In genomic region chr3L:13213360-13213759, dm6 we compare ENCODE assay signal across 4 fruit fly cellular contexts.
TF ChIP-seq lines count a peak whose summit lies in the region.

No protein-coding gene starts in this region.

- TF ChIP-seq CTCF in whole organism, embryonic (GFP tag; optimal IDR thresholded peaks at IDR 0.05; lab: Kevin White, UChicago): peak; percentile 13

TF ChIP-seq in whole organism, embryonic, 481 proteins besides CTCF, POLR2A, EP300 and RAD21 (continues in another document):
- TF ChIP-seq CG2889 (GFP tag; IDR thresholded peaks at IDR 0.05; lab: Robert Waterston, UW) (no peak), CG6791 (GFP tag; IDR thresholded peaks at IDR 0.05; lab: Robert Waterston, UW; ENCODE audit: partially characterized antibody) (no peak), cg (GFP tag; optimal IDR thresholded peaks at IDR 0.05; lab: Kevin White, UChicago) (no peak), CG17328 (GFP tag; IDR thresholded peaks at IDR 0.05; lab: Robert Waterston, UW) (peak; percentile 73), ase (GFP tag; IDR thresholded peaks at IDR 0.05; lab: Robert Waterston, UW) (no peak), dan (GFP tag; IDR thresholded peaks at IDR 0.05; lab: Robert Waterston, UW) (no peak), H2.0 (GFP tag; IDR thresholded peaks at IDR 0.05; lab: Robert Waterston, UW) (peak; percentile 27; the same call in 1 of the 2 replicates), dmrt99B (tag; optimal IDR thresholded peaks at IDR 0.05; lab: Kevin White, UChicago) (peak; percentile 56), CG16815 (GFP tag; optimal IDR thresholded peaks at IDR 0.05; lab: Kevin White, UChicago) (peak; percentile 18), CG31441 (GFP tag; IDR thresholded peaks at IDR 0.05; lab: Robert Waterston, UW) (peak; percentile 59), caup (GFP tag; optimal IDR thresholded peaks at IDR 0.05; lab: Kevin White, UChicago; ENCODE audit: severe bottlenecking) (no peak), CG11723 (GFP tag; optimal IDR thresholded peaks at IDR 0.05; lab: Kevin White, UChicago) (peak; percentile 39), nerfin-1 (tag; optimal IDR thresholded peaks at IDR 0.05; lab: Kevin White, UChicago) (peak; percentile 72), Fer1 (GFP tag; optimal IDR thresholded peaks at IDR 0.05; lab: Kevin White, UChicago) (no peak), CG5953 (GFP tag; IDR thresholded peaks at IDR 0.05; lab: Robert Waterston, UW) (0 out of 2 replicates have a peak, but pooled peaks have one; percentile 17), CG18476 (GFP tag; optimal IDR thresholded peaks at IDR 0.05; lab: Kevin White, UChicago) (peak; percentile 46), hth (optimal IDR thresholded peaks at IDR 0.05; lab: Kevin White, UChicago) (no peak), CG15514 (GFP tag; optimal IDR thresholded peaks at IDR 0.05; lab: Kevin White, UChicago) (peak; percentile 15), Sry-β (GFP tag; optimal IDR thresholded peaks at IDR 0.05; lab: Kevin White, UChicago) (no peak), lmd (GFP tag; IDR thresholded peaks at IDR 0.05; lab: Robert Waterston, UW) (peak; percentile 47; the same call in 1 of the 2 replicates), ATbp (GFP tag; optimal IDR thresholded peaks at IDR 0.05; lab: Kevin White, UChicago) (peak; percentile 67), crc (GFP tag; optimal IDR thresholded peaks at IDR 0.05; lab: Kevin White, UChicago) (peak; percentile 3)

TF ChIP-seq in whole organism, prepupa, 60 proteins besides CTCF, POLR2A, EP300 and RAD21 (continues in another document):
- peak; percentile 52 for TF ChIP-seq CG6792 (GFP tag; optimal IDR thresholded peaks at IDR 0.05; lab: Kevin White, UChicago)
- TF ChIP-seq vri (GFP tag; optimal IDR thresholded peaks at IDR 0.05; lab: Kevin White, UChicago): peak; percentile 69
- TF ChIP-seq CG15336 (GFP tag; IDR thresholded peaks at IDR 0.05; lab: Robert Waterston, UW): peak; percentile 48
- TF ChIP-seq CG6163 (GFP tag; IDR thresholded peaks at IDR 0.05; lab: Robert Waterston, UW): peak; percentile 77
- TF ChIP-seq Sox102F (GFP tag; optimal IDR thresholded peaks at IDR 0.05; lab: Kevin White, UChicago): peak; percentile 85
- TF ChIP-seq Gug (GFP tag; IDR thresholded peaks at IDR 0.05; lab: Robert Waterston, UW): peak; percentile 54
- TF ChIP-seq dac (GFP tag; optimal IDR thresholded peaks at IDR 0.05; lab: Kevin White, UChicago): no peak
- peak; percentile 75 for TF ChIP-seq lz (GFP tag; optimal IDR thresholded peaks at IDR 0.05; lab: Kevin White, UChicago)
- TF ChIP-seq CG11762 (GFP tag; optimal IDR thresholded peaks at IDR 0.05; lab: Kevin White, UChicago; ENCODE audit: insufficient read depth): peak; percentile 47
- peak; percentile 59; the same call in 2 of the 3 replicates for TF ChIP-seq eg (GFP tag; IDR thresholded peaks at IDR 0.05; lab: Robert Waterston, UW)
- TF ChIP-seq CG8632 (GFP tag; optimal IDR thresholded peaks at IDR 0.05; lab: Kevin White, UChicago): peak; percentile 29
- peak; percentile 36 for TF ChIP-seq CG8319 (GFP tag; optimal IDR thresholded peaks at IDR 0.05; lab: Kevin White, UChicago)
- peak; percentile 74 for TF ChIP-seq Hr4 (GFP tag; optimal IDR thresholded peaks at IDR 0.05; lab: Kevin White, UChicago)
- TF ChIP-seq CG32006 (GFP tag; optimal IDR thresholded peaks at IDR 0.05; lab: Kevin White, UChicago): peak; percentile 49
- TF ChIP-seq CG9139 (GFP tag; optimal IDR thresholded peaks at IDR 0.05; lab: Kevin White, UChicago): no peak
- TF ChIP-seq spab (GFP tag; optimal IDR thresholded peaks at IDR 0.05; lab: Kevin White, UChicago): peak; percentile 55
- TF ChIP-seq Ets96B (tag; optimal IDR thresholded peaks at IDR 0.05; lab: Kevin White, UChicago): no peak
- TF ChIP-seq CG6854 (GFP tag; optimal IDR thresholded peaks at IDR 0.05; lab: Kevin White, UChicago): no peak
- no peak for TF ChIP-seq dsx (GFP tag; optimal IDR thresholded peaks at IDR 0.05; lab: Kevin White, UChicago; ENCODE audit: poor library complexity, severe bottlenecking)
- peak in 1 of 2 experiments; percentile 23 for TF ChIP-seq ss (GFP tag; optimal IDR thresholded peaks at IDR 0.05; lab: Kevin White, UChicago)
- peak; percentile 17 for TF ChIP-seq CG16779 (tag; optimal IDR thresholded peaks at IDR 0.05; lab: Kevin White, UChicago)
- TF ChIP-seq fd85E (GFP tag; optimal IDR thresholded peaks at IDR 0.05; lab: Kevin White, UChicago): no peak
- no peak for TF ChIP-seq Hr38 (GFP tag; optimal IDR thresholded peaks at IDR 0.05; lab: Kevin White, UChicago)

TF ChIP-seq in whole organism, pupa, 21 proteins besides CTCF, POLR2A, EP300 and RAD21:
- TF ChIP-seq Pif1B (GFP tag; optimal IDR thresholded peaks at IDR 0.05; lab: Kevin White, UChicago) (peak; percentile 76), CG12605 (GFP tag; IDR thresholded peaks at IDR 0.05; lab: Robert Waterston, UW) (0 out of 2 replicates have a peak, but pooled peaks have one; percentile 49), CG32121 (GFP tag; IDR thresholded peaks at IDR 0.05; lab: Robert Waterston, UW) (peak; percentile 60), gl (tag; optimal IDR thresholded peaks at IDR 0.05; lab: Kevin White, UChicago) (peak; percentile 58), CG34367 (tag; optimal IDR thresholded peaks at IDR 0.05; lab: Kevin White, UChicago) (peak; percentile 48), CG13204 (GFP tag; optimal IDR thresholded peaks at IDR 0.05; lab: Kevin White, UChicago) (peak; percentile 13), CG9948 (tag; optimal IDR thresholded peaks at IDR 0.05; lab: Kevin White, UChicago) (peak; percentile 28), D1 (tag; optimal IDR thresholded peaks at IDR 0.05; lab: Kevin White, UChicago) (no peak), rn (GFP tag; IDR thresholded peaks at IDR 0.05; lab: Robert Waterston, UW) (0 out of 2 replicates have a peak, but pooled peaks have one; percentile 24), CG14655 (GFP tag; optimal IDR thresholded peaks at IDR 0.05; lab: Kevin White, UChicago) (peak; percentile 67), CG15710 (tag; optimal IDR thresholded peaks at IDR 0.05; lab: Kevin White, UChicago) (peak; percentile 52), EcR (GFP tag; optimal IDR thresholded peaks at IDR 0.05; lab: Kevin White, UChicago) (peak; percentile 12), CG8159 (tag; optimal IDR thresholded peaks at IDR 0.05; lab: Kevin White, UChicago) (peak; percentile 63), Ets98B (GFP tag; IDR thresholded peaks at IDR 0.05; lab: Robert Waterston, UW) (peak; percentile 40; the same call in 1 of the 2 replicates), fd96Ca (GFP tag; IDR thresholded peaks at IDR 0.05; lab: Robert Waterston, UW) (peak; percentile 74), Snoo (tag; optimal IDR thresholded peaks at IDR 0.05; lab: Kevin White, UChicago) (peak; percentile 63), Pif1A (GFP tag; optimal IDR thresholded peaks at IDR 0.05; lab: Kevin White, UChicago) (peak; percentile 78), CG4496 (GFP tag; IDR thresholded peaks at IDR 0.05; lab: Robert Waterston, UW) (peak; percentile 67), CG10348 (GFP tag; IDR thresholded peaks at IDR 0.05; lab: Robert Waterston, UW) (no peak), CG8301 (tag; optimal IDR thresholded peaks at IDR 0.05; lab: Kevin White, UChicago) (peak; percentile 56), CG17806 (tag; optimal IDR thresholded peaks at IDR 0.05; lab: Kevin White, UChicago) (peak; percentile 76)

TF ChIP-seq in whole organism, wandering third instar larva, 38 proteins besides CTCF, POLR2A, EP300 and RAD21 (continues in another document):
- TF ChIP-seq GATAd (GFP tag; optimal IDR thresholded peaks at IDR 0.05; lab: Kevin White, UChicago): no peak
- no peak for TF ChIP-seq Dif (GFP tag; optimal IDR thresholded peaks at IDR 0.05; lab: Kevin White, UChicago; ENCODE audit: partially characterized antibody)
- TF ChIP-seq dmrt93B (GFP tag; optimal IDR thresholded peaks at IDR 0.05; lab: Kevin White, UChicago): no peak
- no peak for TF ChIP-seq pan (optimal IDR thresholded peaks at IDR 0.05; lab: Kevin White, UChicago)
- TF ChIP-seq lola (GFP tag; optimal IDR thresholded peaks at IDR 0.05; lab: Kevin White, UChicago): no peak
- TF ChIP-seq foxo (GFP tag; optimal IDR thresholded peaks at IDR 0.05; lab: Kevin White, UChicago): peak in 1 of 2 experiments; percentile 55
- TF ChIP-seq dl (GFP tag; optimal IDR thresholded peaks at IDR 0.05; lab: Kevin White, UChicago; ENCODE audit: insufficient read depth in 1 of 2, partially characterized antibody in 2 of 2): no peak
- no peak for TF ChIP-seq Rel (GFP tag; optimal IDR thresholded peaks at IDR 0.05; lab: Kevin White, UChicago)
- no peak for TF ChIP-seq Rel (tag; optimal IDR thresholded peaks at IDR 0.05; lab: Kevin White, UChicago)
- peak; percentile 35 for TF ChIP-seq psq (GFP tag; optimal IDR thresholded peaks at IDR 0.05; lab: Kevin White, UChicago)
- TF ChIP-seq jim (GFP tag; optimal IDR thresholded peaks at IDR 0.05; lab: Kevin White, UChicago): no peak
- peak; percentile 44 for TF ChIP-seq CG32264 (GFP tag; optimal IDR thresholded peaks at IDR 0.05; lab: Kevin White, UChicago)
- TF ChIP-seq Jra (GFP tag; optimal IDR thresholded peaks at IDR 0.05; lab: Kevin White, UChicago): no peak
- TF ChIP-seq woc (GFP tag; optimal IDR thresholded peaks at IDR 0.05; lab: Kevin White, UChicago): peak; percentile 10
- TF ChIP-seq Hr78 (GFP tag; optimal IDR thresholded peaks at IDR 0.05; lab: Kevin White, UChicago): no peak
- peak; percentile 9 for TF ChIP-seq Sp1 (GFP tag; optimal IDR thresholded peaks at IDR 0.05; lab: Kevin White, UChicago)
- peak; percentile 40 for TF ChIP-seq Hnf4 (GFP tag; optimal IDR thresholded peaks at IDR 0.05; lab: Kevin White, UChicago)
- no peak for TF ChIP-seq Vsx2 (GFP tag; optimal IDR thresholded peaks at IDR 0.05; lab: Kevin White, UChicago; ENCODE audit: partially characterized antibody)
- TF ChIP-seq ey (GFP tag; optimal IDR thresholded peaks at IDR 0.05; lab: Kevin White, UChicago): peak; percentile 76
- no peak for TF ChIP-seq Dfd (GFP tag; optimal IDR thresholded peaks at IDR 0.05; lab: Kevin White, UChicago)
- no peak for TF ChIP-seq brk (GFP tag; optimal IDR thresholded peaks at IDR 0.05; lab: Kevin White, UChicago)
- TF ChIP-seq Myc (optimal IDR thresholded peaks at IDR 0.05; lab: Kevin White, UChicago): no peak
- peak; percentile 80 for TF ChIP-seq h (GFP tag; optimal IDR thresholded peaks at IDR 0.05; lab: Kevin White, UChicago)
- TF ChIP-seq sv (GFP tag; optimal IDR thresholded peaks at IDR 0.05; lab: Kevin White, UChicago): no peak
- TF ChIP-seq br (GFP tag; optimal IDR thresholded peaks at IDR 0.05; lab: Kevin White, UChicago): peak; percentile 75
- peak; percentile 24 for TF ChIP-seq HLH106 (tag; optimal IDR thresholded peaks at IDR 0.05; lab: Kevin White, UChicago)
- peak; percentile 11 for TF ChIP-seq Hr83 (GFP tag; optimal IDR thresholded peaks at IDR 0.05; lab: Kevin White, UChicago; ENCODE audit: poor library complexity, severe bottlenecking)
- TF ChIP-seq CrebA (GFP tag; optimal IDR thresholded peaks at IDR 0.05; lab: Kevin White, UChicago; ENCODE audit: borderline replicate concordance): no peak
- no peak for TF ChIP-seq Mio (GFP tag; optimal IDR thresholded peaks at IDR 0.05; lab: Kevin White, UChicago)
- no peak for TF ChIP-seq CG9705 (GFP tag; optimal IDR thresholded peaks at IDR 0.05; lab: Kevin White, UChicago)
- peak; percentile 59 for TF ChIP-seq fru (GFP tag; optimal IDR thresholded peaks at IDR 0.05; lab: Kevin White, UChicago)

Comparison
In these comparisons a context has a peak if more than half of its experiments do, and no peak if none do; other contexts are left out.
1. Of the 7 proteins assayed by ChIP-seq in both whole organism, embryonic and whole organism, prepupa: peak only in whole organism, embryonic: none; only in whole organism, prepupa: CG16779, Gug, Hr39 and Lpt; in both: Blimp-1 and Sox102F; in neither: 1.